Fruit fly (Drosophila melanogaster) whole organism, embryonic: ENCODE data around the gene CG31675.

Experiments used
- BEAF-32 ChIP-seq: fragments of 200-800 bp; sonication (Bioruptor generic); optimal IDR thresholded peaks from 3 replicates; lab custom pipeline; 2017; ENCODE audit warnings: missing biosample characterization, missing genetic modification characterization, mild to moderate bottlenecking, moderate library complexity, missing genetic modification reagents
- Blimp-1 ChIP-seq: fragments of 200-800 bp; sonication (Bioruptor generic); optimal IDR thresholded peaks from 3 replicates; lab custom pipeline; 2018; ENCODE audit warnings: missing biosample characterization, missing genetic modification characterization, mild to moderate bottlenecking, moderate library complexity, missing genetic modification reagents
- BtbVII ChIP-seq: fragments of 200-800 bp; sonication (Bioruptor generic); optimal IDR thresholded peaks from 3 replicates; lab custom pipeline; 2017; ENCODE audit warnings: missing biosample characterization, mild to moderate bottlenecking, missing genetic modification characterization
- CG10274 ChIP-seq: fragments of 200-800 bp; sonication (Bioruptor generic); optimal IDR thresholded peaks from 3 replicates; lab custom pipeline; 2017; ENCODE audit warnings: missing biosample characterization, mild to moderate bottlenecking, missing genetic modification characterization
- CG11247 ChIP-seq: fragments of 200-800 bp; sonication (Bioruptor generic); IDR thresholded peaks from 2 replicates; pipeline ENCODE4 v1.3.6; 2022; ENCODE audit warnings: missing biosample characterization, missing genetic modification characterization
- CG12659 ChIP-seq: fragments of 200-800 bp; sonication (Bioruptor generic); optimal IDR thresholded peaks from 3 replicates; lab custom pipeline; 2017; ENCODE audit warnings: mild to moderate bottlenecking, missing biosample characterization, missing genetic modification reagents, missing genetic modification characterization
- CG12769 ChIP-seq: fragments of 200-800 bp; sonication (Bioruptor generic); optimal IDR thresholded peaks from 2 replicates; lab custom pipeline; 2019; ENCODE audit warnings: missing biosample characterization, mild to moderate bottlenecking, missing genetic modification characterization, moderate library complexity
- CG13123 ChIP-seq: fragments of 200-800 bp; sonication (Bioruptor generic); optimal IDR thresholded peaks from 2 replicates; lab custom pipeline; 2016; ENCODE audit warnings: missing biosample characterization, missing genetic modification characterization
- CG13287 ChIP-seq: fragments of 200-800 bp; sonication (Bioruptor generic); IDR thresholded peaks from 2 replicates; pipeline ENCODE4 v1.3.6; 2022; ENCODE audit warnings: missing biosample characterization, missing genetic modification characterization; ENCODE audit not compliant: partially characterized antibody
- CG13775 ChIP-seq: fragments of 200-800 bp; sonication (Bioruptor generic); optimal IDR thresholded peaks from 3 replicates; lab custom pipeline; 2017; ENCODE audit warnings: missing biosample characterization, mild to moderate bottlenecking, missing genetic modification characterization
- CG17568 ChIP-seq: fragments of 200-800 bp; sonication (Bioruptor generic); optimal IDR thresholded peaks from 2 replicates; lab custom pipeline; 2018; ENCODE audit warnings: missing biosample characterization, mild to moderate bottlenecking, missing genetic modification characterization, moderate library complexity
- CG1832 ChIP-seq: fragments of 200-800 bp; sonication (Bioruptor generic); optimal IDR thresholded peaks from 2 replicates; lab custom pipeline; 2017; ENCODE audit warnings: missing biosample characterization, mild to moderate bottlenecking, missing genetic modification characterization, inconsistent platforms
- CG7839 ChIP-seq: fragments of 200-800 bp; sonication (Bioruptor generic); optimal IDR thresholded peaks from 3 replicates; lab custom pipeline; 2018; ENCODE audit warnings: missing biosample characterization, mild to moderate bottlenecking, missing genetic modification characterization, moderate library complexity
- CG9797 ChIP-seq: fragments of 200-800 bp; sonication (Bioruptor generic); optimal IDR thresholded peaks from 3 replicates; lab custom pipeline; 2018; ENCODE audit warnings: missing biosample characterization, mild to moderate bottlenecking, missing genetic modification characterization
- Dek ChIP-seq: fragments of 200-800 bp; sonication (Bioruptor generic); optimal IDR thresholded peaks from 3 replicates; lab custom pipeline; 2019; ENCODE audit warnings: missing biosample characterization, mild to moderate bottlenecking, missing genetic modification characterization, moderate library complexity
- Dip2 ChIP-seq: fragments of 200-800 bp; sonication (Bioruptor generic); IDR thresholded peaks from 2 replicates; pipeline ENCODE4 v1.3.6; 2022; ENCODE audit warnings: missing biosample characterization, missing genetic modification characterization
- Ets65A ChIP-seq: fragments of 200-800 bp; sonication (Bioruptor generic); peaks from one replicate; lab custom pipeline; 2016; ENCODE audit warnings: missing biosample characterization, missing genetic modification characterization
- HLH3B ChIP-seq: fragments of 200-800 bp; sonication (Bioruptor generic); IDR thresholded peaks from 2 replicates; pipeline ENCODE4 v1.3.6; 2022; ENCODE audit warnings: missing biosample characterization, missing genetic modification characterization
- HLH4C ChIP-seq: fragments of 200-800 bp; sonication (Bioruptor generic); IDR thresholded peaks from 3 replicates; pipeline ENCODE4 v1.3.6; 2022; ENCODE audit warnings: missing biosample characterization, missing genetic modification characterization; ENCODE audit not compliant: partially characterized antibody
- Hmr ChIP-seq: fragments of 200-800 bp; sonication (Bioruptor generic); optimal IDR thresholded peaks from 3 replicates; lab custom pipeline; 2017; ENCODE audit warnings: mild to moderate bottlenecking, missing biosample characterization, missing genetic modification reagents, missing genetic modification characterization
- Mad ChIP-seq: fragments of 200-800 bp; sonication (Bioruptor generic); optimal IDR thresholded peaks from 2 replicates; lab custom pipeline; 2016; ENCODE audit warnings: missing biosample characterization, missing genetic modification characterization
- Med ChIP-seq: fragments of 200-800 bp; sonication (Bioruptor generic); peaks from one replicate; lab custom pipeline; 2016; ENCODE audit warnings: missing biosample characterization, missing genetic modification characterization, mild to moderate bottlenecking, inconsistent platforms, moderate library complexity
- Mrtf ChIP-seq: fragments of 200-800 bp; sonication (Bioruptor generic); IDR thresholded peaks from 3 replicates; pipeline ENCODE4 v1.3.6; 2022; ENCODE audit warnings: missing biosample characterization, missing genetic modification characterization
- Opbp ChIP-seq: fragments of 200-800 bp; sonication (Bioruptor generic); IDR thresholded peaks from 3 replicates; pipeline ENCODE4 v1.3.6; 2022; ENCODE audit warnings: missing biosample characterization, missing genetic modification characterization; ENCODE audit not compliant: partially characterized antibody
- PHDP ChIP-seq: fragments of 200-800 bp; sonication (Bioruptor generic); optimal IDR thresholded peaks from 3 replicates; lab custom pipeline; 2018; ENCODE audit warnings: missing biosample characterization, mild to moderate bottlenecking, missing genetic modification characterization, moderate library complexity
- aop ChIP-seq: fragments of 200-800 bp; sonication (Bioruptor generic); IDR thresholded peaks from 2 replicates; pipeline ENCODE4 v1.3.6; 2022; ENCODE audit warnings: missing biosample characterization, missing genetic modification characterization
- ash1 ChIP-seq: fragments of 200-800 bp; sonication (Bioruptor generic); optimal IDR thresholded peaks from 2 replicates; lab custom pipeline; 2018; ENCODE audit warnings: missing biosample characterization, mild to moderate bottlenecking, missing genetic modification characterization
- az2 ChIP-seq: fragments of 200-800 bp; sonication (Bioruptor generic); optimal IDR thresholded peaks from 3 replicates; lab custom pipeline; 2016; ENCODE audit warnings: missing biosample characterization, missing genetic modification characterization
- ci ChIP-seq: fragments of 200-800 bp; sonication (Bioruptor generic); IDR thresholded peaks from 3 replicates; pipeline ENCODE4 v1.3.6; 2022; ENCODE audit warnings: missing biosample characterization, missing genetic modification characterization
- corto ChIP-seq: fragments of 200-800 bp; sonication (Bioruptor generic); optimal IDR thresholded peaks from 2 replicates; lab custom pipeline; 2016; ENCODE audit warnings: missing biosample characterization, mild to moderate bottlenecking, missing genetic modification characterization, moderate library complexity
- da ChIP-seq: fragments of 200-800 bp; sonication (Bioruptor generic); optimal IDR thresholded peaks from 2 replicates; lab custom pipeline; 2016; ENCODE audit warnings: missing biosample characterization, missing genetic modification characterization
- dati ChIP-seq: fragments of 200-800 bp; sonication (Bioruptor generic); IDR thresholded peaks from 2 replicates; pipeline ENCODE4 v1.3.6; 2022; ENCODE audit warnings: missing biosample characterization, missing genetic modification characterization
- fd96Cb ChIP-seq: fragments of 200-800 bp; sonication (Bioruptor generic); optimal IDR thresholded peaks from 2 replicates; lab custom pipeline; 2018; ENCODE audit warnings: missing biosample characterization, mild to moderate bottlenecking, missing genetic modification characterization, moderate library complexity
- gem ChIP-seq: fragments of 200-800 bp; sonication (Bioruptor generic); optimal IDR thresholded peaks from 2 replicates; lab custom pipeline; 2019; ENCODE audit warnings: missing biosample characterization, mild to moderate bottlenecking, missing genetic modification characterization, moderate library complexity
- her ChIP-seq: fragments of 200-800 bp; sonication (Bioruptor generic); optimal IDR thresholded peaks from 2 replicates; lab custom pipeline; 2016; ENCODE audit warnings: missing biosample characterization, missing genetic modification characterization
- hth ChIP-seq: fragments of >200 bp; optimal IDR thresholded peaks from 2 replicates; lab custom pipeline; 2017; ENCODE audit warnings: inconsistent platforms
- ind ChIP-seq: fragments of 200-800 bp; sonication (Bioruptor generic); optimal IDR thresholded peaks from 3 replicates; lab custom pipeline; 2016; ENCODE audit warnings: missing biosample characterization, missing genetic modification characterization
- insv ChIP-seq, 2 experiments: fragments of 200-800 bp; sonication (Bioruptor generic); optimal IDR thresholded peaks; 3 replicates each; lab custom pipeline; 2016 to 2018; ENCODE audit warnings: missing biosample characterization in 2 of 2, missing genetic modification characterization in 2 of 2
- jumu ChIP-seq: fragments of 200-800 bp; sonication (Bioruptor generic); optimal IDR thresholded peaks from 3 replicates; lab custom pipeline; 2016; ENCODE audit warnings: missing biosample characterization, missing genetic modification characterization
- lbe ChIP-seq: fragments of 200-800 bp; sonication (Bioruptor generic); optimal IDR thresholded peaks from 2 replicates; lab custom pipeline; 2016; ENCODE audit warnings: missing biosample characterization, mild to moderate bottlenecking, missing genetic modification characterization
- oc ChIP-seq: fragments of 200-800 bp; sonication (Bioruptor generic); optimal IDR thresholded peaks from 2 replicates; lab custom pipeline; 2018; ENCODE audit warnings: missing biosample characterization, mild to moderate bottlenecking, missing genetic modification characterization, moderate library complexity
- otp ChIP-seq: fragments of 200-800 bp; sonication (Bioruptor generic); IDR thresholded peaks from 3 replicates; pipeline ENCODE4, ENCODE4 v1.3.6; 2022; ENCODE audit warnings: missing biosample characterization, missing genetic modification characterization
- peb ChIP-seq: fragments of 200-800 bp; sonication (Bioruptor generic); IDR thresholded peaks from 2 replicates; pipeline ENCODE4 v1.3.6; 2022; ENCODE audit warnings: missing biosample characterization, missing genetic modification characterization
- pita ChIP-seq: fragments of 200-800 bp; sonication (Bioruptor generic); optimal IDR thresholded peaks from 2 replicates; lab custom pipeline; 2017; ENCODE audit warnings: missing biosample characterization, mild to moderate bottlenecking, missing genetic modification characterization
- shn ChIP-seq: fragments of 200-800 bp; sonication (Bioruptor generic); optimal IDR thresholded peaks from 3 replicates; lab custom pipeline; 2016; ENCODE audit warnings: missing biosample characterization, missing genetic modification characterization
- sna ChIP-seq: fragments of 200-800 bp; sonication (Bioruptor generic); IDR thresholded peaks from 2 replicates; pipeline ENCODE4 v1.3.6; 2022; ENCODE audit warnings: missing biosample characterization, missing genetic modification characterization; ENCODE audit not compliant: partially characterized antibody
- tio ChIP-seq: fragments of 200-800 bp; sonication (Bioruptor generic); optimal IDR thresholded peaks from 2 replicates; lab custom pipeline; 2017; ENCODE audit warnings: missing biosample characterization, missing genetic modification characterization, inconsistent platforms
- vfl ChIP-seq: fragments of 200-800 bp; sonication (Bioruptor generic); optimal IDR thresholded peaks from 2 replicates; lab custom pipeline; 2016; ENCODE audit warnings: missing biosample characterization, missing genetic modification characterization
- wdn ChIP-seq: fragments of 200-800 bp; sonication (Bioruptor generic); IDR thresholded peaks from 2 replicates; pipeline ENCODE4 v1.3.6; 2022; ENCODE audit warnings: missing biosample characterization, missing genetic modification characterization
- zen ChIP-seq: fragments of 200-800 bp; sonication (Bioruptor generic); optimal IDR thresholded peaks from 3 replicates; lab custom pipeline; 2018; ENCODE audit warnings: missing biosample characterization, mild to moderate bottlenecking, missing genetic modification characterization, moderate library complexity
- zen2 ChIP-seq: fragments of 200-800 bp; sonication (Bioruptor generic); IDR thresholded peaks from 3 replicates; pipeline ENCODE4 v1.3.6; 2022; ENCODE audit warnings: missing biosample characterization, missing genetic modification characterization; ENCODE audit not compliant: partially characterized antibody

Gene CG31675

dm6 chr2L:20840462-20841038 lies 27.0 kb upstream of the CG31675 start, which contains the start of gene CG31676 (continued):
- TF ChIP-seq Med (GFP tag; lab: Kevin White, UChicago) (peak; percentile 78), da (GFP tag; lab: Kevin White, UChicago) (no peak), hth (lab: Kevin White, UChicago) (no peak), CG13123 (GFP tag; lab: Kevin White, UChicago) (no peak), HLH4C (GFP tag; lab: Robert Waterston, UW) (no peak), CG11247 (GFP tag; lab: Robert Waterston, UW) (peak; percentile 11; the same call in 1 of the 2 replicates), Blimp-1 (no peak), vfl (GFP tag; lab: Kevin White, UChicago) (no peak), oc (tag; lab: Kevin White, UChicago) (no peak), Hmr (peak; percentile 53), Dip2 (no peak), HLH3B (GFP tag; lab: Robert Waterston, UW) (no peak), her (GFP tag; lab: Kevin White, UChicago) (peak; percentile 24), zen (tag; lab: Kevin White, UChicago) (no peak), CG13287 (GFP tag; lab: Robert Waterston, UW) (no peak), lbe (GFP tag; lab: Kevin White, UChicago) (no peak), CG13775 (no peak), Mrtf (GFP tag; lab: Robert Waterston, UW) (no peak), Mad (GFP tag; lab: Kevin White, UChicago) (no peak), BtbVII (GFP tag; lab: Kevin White, UChicago) (peak; percentile 42), insv (GFP tag; optimal IDR thresholded peaks at IDR 0.05; lab: Kevin White, UChicago) (no peak), fd96Cb (tag; lab: Kevin White, UChicago) (no peak), otp (GFP tag; lab: Robert Waterston, UW) (no peak), CG7839 (tag; lab: Kevin White, UChicago) (no peak), aop (no peak), tio (GFP tag; lab: Kevin White, UChicago) (no peak), CG1832 (GFP tag; lab: Kevin White, UChicago) (no peak), Ets65A (GFP tag; lab: Kevin White, UChicago) (no peak), ash1 (GFP tag; lab: Kevin White, UChicago) (no peak), CG17568 (peak; percentile 33), sna (GFP tag; lab: Robert Waterston, UW) (no peak), shn (GFP tag; lab: Kevin White, UChicago) (no peak), peb (GFP tag; lab: Robert Waterston, UW) (no peak), BEAF-32 (GFP tag; lab: Kevin White, UChicago) (no peak), ci (GFP tag; lab: Robert Waterston, UW) (peak; percentile 70), jumu (no peak), az2 (GFP tag; lab: Kevin White, UChicago) (no peak), pita (no peak), dati (GFP tag; lab: Robert Waterston, UW) (no peak), Dek (tag; lab: Kevin White, UChicago) (no peak), zen2 (GFP tag; lab: Robert Waterston, UW) (no peak), wdn (GFP tag; lab: Robert Waterston, UW) (peak; percentile 40; the same call in 1 of the 2 replicates), CG12659 (GFP tag; lab: Kevin White, UChicago) (no peak), CG12769 (peak; percentile 42), gem (no peak), PHDP (tag; lab: Kevin White, UChicago) (peak; percentile 30), corto (GFP tag; lab: Kevin White, UChicago) (no peak), CG9797 (GFP tag; lab: Kevin White, UChicago) (no peak), Opbp (GFP tag; lab: Robert Waterston, UW) (no peak), ind (no peak), CG10274 (no peak)
